Worm (Caenorhabditis elegans) whole organism, young adult: ENCODE data around the gene F57C2.4.

ENCODE experiments used
- F10E7.11 ChIP-seq: sonication (generic microtip); optimal IDR thresholded peaks from 2 replicates; lab custom pipeline; 2017; ENCODE audit warnings: mild to moderate bottlenecking, missing genetic modification characterization, moderate library complexity, missing compliant biosample characterization
- Y79H2A.3 ChIP-seq: fragments of 200-800 bp; sonication (Bioruptor generic); conservative IDR thresholded peaks from 2 replicates; pipeline ENCODE4 v1.3.6; 2022; ENCODE audit warnings: missing genetic modification reagents, missing genetic modification characterization, missing compliant biosample characterization
- ama-1 ChIP-seq, 3 experiments: fragments of 150-350 bp in 1 of 3; sonication (generic microtip) in 2 of 3; optimal IDR thresholded peaks; 2 replicates each; lab custom pipeline; 2014 to 2018; ENCODE audit warnings: missing biosample characterization in 2 of 3, missing genetic modification characterization in 2 of 3, missing genetic modification reagents in 2 of 3
- aptf-3 ChIP-seq: fragments of 200-800 bp; sonication (Bioruptor generic); IDR thresholded peaks from 2 replicates; pipeline ENCODE4 v1.3.6; 2022; ENCODE audit warnings: missing genetic modification characterization, missing compliant biosample characterization
- him-1 ChIP-seq: sonication (generic microtip); optimal IDR thresholded peaks from 2 replicates; lab custom pipeline; 2016; ENCODE audit warnings: missing genotype, missing genetic modification reagents, missing genetic modification characterization, missing compliant biosample characterization
- hlh-12 ChIP-seq: sonication (generic microtip); optimal IDR thresholded peaks from 2 replicates; lab custom pipeline; 2016; ENCODE audit warnings: missing genetic modification characterization, missing compliant biosample characterization
- hlh-26 ChIP-seq: fragments of 200-800 bp; sonication (Bioruptor generic); conservative IDR thresholded peaks from 2 replicates; pipeline ENCODE4 v1.3.6; 2022; ENCODE audit warnings: missing genetic modification reagents, missing genetic modification characterization, missing compliant biosample characterization
- madf-3 ChIP-seq: fragments of 200-800 bp; sonication (Bioruptor generic); IDR thresholded peaks from 2 replicates; pipeline ENCODE4 v1.3.6; 2022; ENCODE audit warnings: missing genetic modification reagents, missing genetic modification characterization, missing compliant biosample characterization
- snpc-4 ChIP-seq, 5 experiments: fragments of 150-350 bp in 1 of 5; sonication (generic microtip) in 4 of 5; optimal IDR thresholded peaks; 2 replicates each; lab custom pipeline; 2014 to 2018; ENCODE audit warnings: missing genetic modification characterization in 5 of 5, missing biosample characterization in 3 of 5, antibody characterized with exemption in 2 of 5, mild to moderate bottlenecking in 2 of 5, missing compliant biosample characterization in 2 of 5, missing genotype in 2 of 5, moderate library complexity in 2 of 5, missing genetic modification reagents in 1 of 5
- somi-1 ChIP-seq: fragments of 200-800 bp; sonication (Bioruptor generic); optimal IDR thresholded peaks from 2 replicates; lab custom pipeline; 2018; ENCODE audit warnings: mild to moderate bottlenecking, missing genetic modification characterization, missing compliant biosample characterization
- unc-130 ChIP-seq: sonication (generic microtip); optimal IDR thresholded peaks from 2 replicates; lab custom pipeline; 2016; ENCODE audit warnings: missing genetic modification reagents, missing genetic modification characterization, missing compliant biosample characterization
- unc-62 ChIP-seq: fragments of 150-350 bp; optimal IDR thresholded peaks from 2 replicates; lab custom pipeline; 2014; ENCODE audit warnings: missing biosample characterization, missing genetic modification reagents, missing genetic modification characterization

DNA sequence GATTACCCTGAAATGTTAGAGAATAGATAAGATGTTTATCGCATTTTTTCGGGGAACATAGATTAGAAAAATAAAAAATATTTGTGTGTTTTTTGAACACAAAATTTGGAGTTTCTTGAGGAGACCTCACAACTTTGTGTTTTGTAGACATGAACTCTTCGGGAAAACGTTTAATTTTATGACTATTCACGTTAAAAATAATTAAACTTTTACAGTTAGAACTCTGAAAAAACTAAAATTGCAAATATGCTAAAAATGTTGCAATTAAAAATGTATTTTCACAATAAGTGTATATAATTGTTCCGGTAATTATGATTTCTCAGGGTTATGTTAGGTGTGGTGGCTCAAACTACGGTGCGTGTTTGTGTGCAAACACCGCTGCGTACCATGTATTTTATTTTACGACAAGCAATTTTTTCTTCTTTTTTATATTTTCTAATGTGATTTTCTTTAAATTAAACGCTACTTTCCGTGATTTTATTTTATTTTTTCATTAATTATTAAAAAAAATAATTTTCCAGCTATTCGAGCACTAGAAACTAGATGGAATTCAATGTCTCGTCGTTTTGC is 3.2 kb downstream of the F57C2.4 start, which contains the start of the genes F57C2.5 and spat-1:
- TF ChIP-seq somi-1 (GFP tag; lab: Kevin White, UChicago) (no peak), him-1 (no peak), snpc-4 (GFP tag; optimal IDR thresholded peaks at IDR 0.05; lab: Kevin White, UChicago) (no peak), snpc-4 (tag; optimal IDR thresholded peaks at IDR 0.05; lab: Kevin White, UChicago) (peak in 3 of 4 experiments; percentile 27 to 44 (median 40)), unc-130 (GFP tag; lab: Kevin White, UChicago) (peak; percentile 74), F10E7.11 (no peak), hlh-26 (GFP tag; lab: Robert Waterston, UW) (no peak), aptf-3 (GFP tag; lab: Robert Waterston, UW) (no peak), Y79H2A.3 (GFP tag; lab: Robert Waterston, UW) (no peak; the same call in 1 of the 2 replicates), hlh-12 (no peak), madf-3 (GFP tag; lab: Robert Waterston, UW) (no peak), ama-1 (optimal IDR thresholded peaks at IDR 0.05; lab: Kevin White, UChicago) (no peak), ama-1 (GFP tag; optimal IDR thresholded peaks at IDR 0.05; lab: Kevin White, UChicago) (no peak), unc-62 (GFP tag; lab: Kevin White, UChicago) (no peak)
